Worm (Caenorhabditis elegans) whole organism, L2 larva: ENCODE data around the gene srx-136.

Experiments used
- lsy-2 ChIP-seq, 2 experiments: fragments of 150-350 bp in 1 of 2; sonication (generic microtip) in 1 of 2; optimal IDR thresholded peaks; 2 replicates each; lab custom pipeline; 2014 to 2017; ENCODE audit warnings: missing biosample characterization in 2 of 2, missing genetic modification characterization in 2 of 2
- snpc-4 ChIP-seq: fragments of 150-350 bp; optimal IDR thresholded peaks from 2 replicates; lab custom pipeline; 2014; ENCODE audit warnings: missing biosample characterization, missing genetic modification characterization
- unc-39 ChIP-seq: fragments of 150-350 bp; optimal IDR thresholded peaks from 2 replicates; lab custom pipeline; 2014; ENCODE audit warnings: missing biosample characterization, missing genetic modification characterization

- no peak for TF ChIP-seq unc-39 (tag; lab: Kevin White, UChicago)
- TF ChIP-seq lsy-2 (tag; optimal IDR thresholded peaks at IDR 0.05; lab: Kevin White, UChicago), result no peak
- no peak for TF ChIP-seq snpc-4
Measured at ce11 chrV:13902495-13902894, 45.3 kb downstream of the srx-136 start, which contains the start of gene C06B3.1.
